Fruit fly (Drosophila melanogaster): ENCODE measurements around the gene CG12617.

- TF ChIP-seq CG12768 (GFP tag; optimal IDR thresholded peaks at IDR 0.05) (no peak), tj (GFP tag; optimal IDR thresholded peaks at IDR 0.05) (no peak), CG14711 (tag; optimal IDR thresholded peaks at IDR 0.05) (no peak), kay (GFP tag; ENCODE audit: borderline replicate concordance) (no peak), cnc (optimal IDR thresholded peaks at IDR 0.05) (no peak), cic (GFP tag; optimal IDR thresholded peaks at IDR 0.05) (no peak), CG7045 (GFP tag; optimal IDR thresholded peaks at IDR 0.05) (no peak), ovo (GFP tag; optimal IDR thresholded peaks at IDR 0.05) (no peak), Clk (GFP tag; optimal IDR thresholded peaks at IDR 0.05) (no peak), CG1620 (GFP tag; optimal IDR thresholded peaks at IDR 0.05) (no peak), Crg-1 (GFP tag; optimal IDR thresholded peaks at IDR 0.05) (no peak), CG5204 (GFP tag; optimal IDR thresholded peaks at IDR 0.05) (no peak), Hr96 (GFP tag; optimal IDR thresholded peaks at IDR 0.05) (no peak), CG11617 (GFP tag; optimal IDR thresholded peaks at IDR 0.05) (no peak)
Observed at dm6 chr2L:20290665-20291064, 3.8 kb upstream of the CG12617 start.
